In the genomic region with DNA sequence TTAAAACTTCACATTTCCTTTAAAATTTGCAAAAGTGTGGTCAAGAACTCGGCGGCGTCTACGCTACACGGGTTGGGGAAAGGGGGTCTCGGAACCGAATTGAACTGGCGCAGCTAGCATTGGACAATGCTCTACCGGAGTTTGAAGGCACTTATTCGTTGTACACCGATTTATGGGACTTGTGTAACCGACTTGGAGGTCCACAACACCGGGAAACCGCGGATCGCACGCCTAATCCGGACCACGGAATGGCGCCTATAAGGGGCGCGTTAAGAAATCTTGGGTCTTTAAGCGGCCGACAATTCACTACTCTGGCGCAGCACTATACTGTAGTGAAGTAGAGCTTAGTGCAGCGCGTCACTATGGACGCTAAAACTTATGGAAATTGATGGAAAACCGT, we compare ENCODE assay signal across 7 worm cellular contexts.
TF ChIP-seq lines count a peak whose summit lies in the region.

No protein-coding gene starts in this region.

TF ChIP-seq in whole organism, L1 larva, 84 proteins besides CTCF, POLR2A, EP300 and RAD21:
- TF ChIP-seq nhr-85 (tag; lab: Kevin White, UChicago) = peak; percentile 62
- TF ChIP-seq lsy-2 (tag; optimal IDR thresholded peaks at IDR 0.05; lab: Kevin White, UChicago) = no peak
- TF ChIP-seq ama-1 (optimal IDR thresholded peaks at IDR 0.05; lab: Kevin White, UChicago) = no peak
- TF ChIP-seq fkh-8 (tag; optimal IDR thresholded peaks at IDR 0.05; lab: Kevin White, UChicago) = no peak
- TF ChIP-seq snpc-4 (tag; optimal IDR thresholded peaks at IDR 0.05; lab: Kevin White, UChicago) = peak; percentile 94
- no peak for TF ChIP-seq C04F5.9 (tag; optimal IDR thresholded peaks at IDR 0.05; lab: Kevin White, UChicago)

TF ChIP-seq in whole organism, L2 larva, 48 proteins besides CTCF, POLR2A, EP300 and RAD21:
- TF ChIP-seq snpc-4 (tag; optimal IDR thresholded peaks at IDR 0.05; lab: Kevin White, UChicago) (peak; percentile 86), ceh-82 (tag; optimal IDR thresholded peaks at IDR 0.05; lab: Kevin White, UChicago) (no peak)

TF ChIP-seq in whole organism, L3 larva, 47 proteins besides CTCF, POLR2A, EP300 and RAD21:
- TF ChIP-seq pqm-1 (tag; optimal IDR thresholded peaks at IDR 0.05; lab: Kevin White, UChicago) (no peak), snpc-4 (tag; optimal IDR thresholded peaks at IDR 0.05; lab: Kevin White, UChicago) (peak; percentile 77)

TF ChIP-seq in whole organism, L4 larva, 104 proteins besides CTCF, POLR2A, EP300 and RAD21 (continues in another document):
- TF ChIP-seq ceh-44 (GFP tag; IDR thresholded peaks at IDR 0.05; lab: Robert Waterston, UW) (0 out of 2 replicates have a peak, but pooled peaks have one; percentile 13), snpc-1.2 (GFP tag; IDR thresholded peaks at IDR 0.05; lab: Robert Waterston, UW) (peak; percentile 84), dmd-8 (GFP tag; IDR thresholded peaks at IDR 0.05; lab: Robert Waterston, UW) (0 out of 2 replicates have a peak, but pooled peaks have one; percentile 9), D1046.2 (GFP tag; IDR thresholded peaks at IDR 0.05; lab: Robert Waterston, UW) (0 out of 2 replicates have a peak, but pooled peaks have one; percentile 44), set-16 (GFP tag; IDR thresholded peaks at IDR 0.05; lab: Robert Waterston, UW) (0 out of 2 replicates have a peak, but pooled peaks have one; percentile 8), Y48G9A.11 (GFP tag; IDR thresholded peaks at IDR 0.05; lab: Robert Waterston, UW) (0 out of 2 replicates have a peak, but pooled peaks have one; percentile 38), pqm-1 (tag; optimal IDR thresholded peaks at IDR 0.05; lab: Kevin White, UChicago) (no peak), php-3 (GFP tag; IDR thresholded peaks at IDR 0.05; lab: Robert Waterston, UW) (no peak), arid-1 (GFP tag; conservative IDR thresholded peaks at IDR 0.05; lab: Robert Waterston, UW) (peak; percentile 43; the same call in 1 of the 2 replicates), zfp-3 (GFP tag; conservative IDR thresholded peaks at IDR 0.05; lab: Robert Waterston, UW) (no peak), pha-4 (GFP tag; IDR thresholded peaks at IDR 0.05; lab: Robert Waterston, UW) (0 out of 2 replicates have a peak, but pooled peaks have one; percentile 31), pha-4 (tag; optimal IDR thresholded peaks at IDR 0.05; lab: Kevin White, UChicago) (no peak), F49E8.2 (tag; optimal IDR thresholded peaks at IDR 0.05; lab: Kevin White, UChicago; ENCODE audit: borderline replicate concordance) (peak; percentile 20), snpc-4 (tag; optimal IDR thresholded peaks at IDR 0.05; lab: Kevin White, UChicago) (peak; percentile 69), nhr-11 (tag; optimal IDR thresholded peaks at IDR 0.05; lab: Kevin White, UChicago) (no peak), spr-3 (GFP tag; optimal IDR thresholded peaks at IDR 0.05; lab: Kevin White, UChicago) (no peak)

TF ChIP-seq in whole organism, late embryonic, 69 proteins besides CTCF, POLR2A, EP300 and RAD21:
- peak; percentile 10 for TF ChIP-seq elt-2 (tag; optimal IDR thresholded peaks at IDR 0.05; lab: Kevin White, UChicago)
- TF ChIP-seq ets-4 (tag; optimal IDR thresholded peaks at IDR 0.05; lab: Kevin White, UChicago) = no peak

TF ChIP-seq in whole organism, midembryonic, 9 proteins besides CTCF, POLR2A, EP300 and RAD21:
- no peak for TF ChIP-seq klf-2 (GFP tag; conservative IDR thresholded peaks at IDR 0.05; lab: Robert Waterston, UW)
- 0 out of 2 replicates have a peak, but pooled peaks have one; percentile 40 for TF ChIP-seq ztf-23 (GFP tag; IDR thresholded peaks at IDR 0.05; lab: Robert Waterston, UW)

TF ChIP-seq in whole organism, young adult, 124 proteins besides CTCF, POLR2A, EP300 and RAD21:
- TF ChIP-seq Y56A3A.18 (GFP tag; IDR thresholded peaks at IDR 0.05; lab: Robert Waterston, UW) = peak; percentile 33; the same call in 1 of the 2 replicates
- peak; percentile 64 for TF ChIP-seq snpc-3.4 (tag; optimal IDR thresholded peaks at IDR 0.05; lab: Kevin White, UChicago)
- no peak for TF ChIP-seq cebp-1 (GFP tag; IDR thresholded peaks at IDR 0.05; lab: Robert Waterston, UW)
- TF ChIP-seq cebp-1 (tag; optimal IDR thresholded peaks at IDR 0.05; lab: Kevin White, UChicago) = no peak
- peak; percentile 54 for TF ChIP-seq him-1 (tag; optimal IDR thresholded peaks at IDR 0.05; lab: Kevin White, UChicago)
- no peak for TF ChIP-seq ama-1 (optimal IDR thresholded peaks at IDR 0.05; lab: Kevin White, UChicago)
- peak in 1 of 2 experiments; percentile 40 for TF ChIP-seq ama-1 (GFP tag; optimal IDR thresholded peaks at IDR 0.05; lab: Kevin White, UChicago)
- TF ChIP-seq ztf-18 (tag; optimal IDR thresholded peaks at IDR 0.05; lab: Kevin White, UChicago) = peak; percentile 58
- TF ChIP-seq snpc-4 (GFP tag; optimal IDR thresholded peaks at IDR 0.05; lab: Kevin White, UChicago) = peak; percentile 88
- TF ChIP-seq snpc-4 (tag; optimal IDR thresholded peaks at IDR 0.05; lab: Kevin White, UChicago) = peak; percentile 88 to 96 (median 92)
- peak; percentile 82 for TF ChIP-seq tbp1 (GFP tag; optimal IDR thresholded peaks at IDR 0.05; lab: Kevin White, UChicago)
- TF ChIP-seq rpc-1 (optimal IDR thresholded peaks at IDR 0.05; lab: Kevin White, UChicago) = peak; percentile 62
- TF ChIP-seq rpc-1 (tag; optimal IDR thresholded peaks at IDR 0.05; lab: Kevin White, UChicago) = peak; percentile 73
- TF ChIP-seq zim-3 (tag; optimal IDR thresholded peaks at IDR 0.05; lab: Kevin White, UChicago) = no peak
- TF ChIP-seq sea-2 (GFP tag; IDR thresholded peaks at IDR 0.05; lab: Robert Waterston, UW) = 0 out of 2 replicates have a peak, but pooled peaks have one; percentile 55
- peak; percentile 7 for TF ChIP-seq F23B12.7 (tag; optimal IDR thresholded peaks at IDR 0.05; lab: Kevin White, UChicago; ENCODE audit: insufficient read depth)
- TF ChIP-seq zfh-2 (GFP tag; conservative IDR thresholded peaks at IDR 0.05; lab: Robert Waterston, UW) = 0 out of 2 replicates have a peak, but pooled peaks have one; percentile 27
- TF ChIP-seq D2030.7 (GFP tag; IDR thresholded peaks at IDR 0.05; lab: Robert Waterston, UW) = peak; percentile 50; the same call in 1 of the 2 replicates
- no peak for TF ChIP-seq lag-1 (GFP tag; IDR thresholded peaks at IDR 0.05; lab: Robert Waterston, UW)
- peak; percentile 18; the same call in 1 of the 2 replicates for TF ChIP-seq F33H1.4 (GFP tag; IDR thresholded peaks at IDR 0.05; lab: Robert Waterston, UW)
- no peak for TF ChIP-seq die-1 (tag; optimal IDR thresholded peaks at IDR 0.05; lab: Kevin White, UChicago)
- TF ChIP-seq atf-7 (tag; optimal IDR thresholded peaks at IDR 0.05; lab: Kevin White, UChicago) = no peak
- no peak for TF ChIP-seq ceh-58 (GFP tag; IDR thresholded peaks at IDR 0.05; lab: Robert Waterston, UW)
- peak; percentile 36; the same call in 1 of the 2 replicates for TF ChIP-seq mcd-1 (GFP tag; IDR thresholded peaks at IDR 0.05; lab: Robert Waterston, UW)
- TF ChIP-seq B0261.1 (tag; optimal IDR thresholded peaks at IDR 0.05; lab: Kevin White, UChicago) = peak; percentile 51
- peak; percentile 70; the same call in 1 of the 2 replicates for TF ChIP-seq lin-26 (GFP tag; IDR thresholded peaks at IDR 0.05; lab: Robert Waterston, UW)
- peak; percentile 88 for TF ChIP-seq hmg-1.2 (GFP tag; IDR thresholded peaks at IDR 0.05; lab: Robert Waterston, UW)
- 0 out of 2 replicates have a peak, but pooled peaks have one; percentile 41 for TF ChIP-seq ztf-28 (GFP tag; IDR thresholded peaks at IDR 0.05; lab: Robert Waterston, UW)
- no peak for TF ChIP-seq egl-18 (GFP tag; IDR thresholded peaks at IDR 0.05; lab: Robert Waterston, UW)
- peak; percentile 91 for TF ChIP-seq snpc-1.1 (tag; optimal IDR thresholded peaks at IDR 0.05; lab: Kevin White, UChicago; ENCODE audit: insufficient read depth)
- TF ChIP-seq K11D2.4 (GFP tag; IDR thresholded peaks at IDR 0.05; lab: Robert Waterston, UW) = no peak
- no peak for TF ChIP-seq ceh-91 (GFP tag; IDR thresholded peaks at IDR 0.05; lab: Robert Waterston, UW)
- TF ChIP-seq Y53F4B.3 (GFP tag; IDR thresholded peaks at IDR 0.05; lab: Robert Waterston, UW) = no peak
- 0 out of 2 replicates have a peak, but pooled peaks have one; percentile 35 for TF ChIP-seq dox-1 (GFP tag; IDR thresholded peaks at IDR 0.05; lab: Robert Waterston, UW)
- TF ChIP-seq rcor-1 (GFP tag; IDR thresholded peaks at IDR 0.05; lab: Robert Waterston, UW) = 0 out of 2 replicates have a peak, but pooled peaks have one; percentile 36
- peak; percentile 22 for TF ChIP-seq F52B5.7 (tag; optimal IDR thresholded peaks at IDR 0.05; lab: Kevin White, UChicago)
- TF ChIP-seq madf-6 (GFP tag; IDR thresholded peaks at IDR 0.05; lab: Robert Waterston, UW) = peak; percentile 48
- TF ChIP-seq lsl-1 (GFP tag; optimal IDR thresholded peaks at IDR 0.05; lab: Kevin White, UChicago) = peak; percentile 42
- peak; percentile 9 for TF ChIP-seq lin-54 (GFP tag; optimal IDR thresholded peaks at IDR 0.05; lab: Kevin White, UChicago)
